Worm (Caenorhabditis elegans) whole organism, L1 larva: ENCODE data around the gene B0222.15.

Source experiments
- F16B12.6 ChIP-seq: fragments of 150-350 bp; optimal IDR thresholded peaks from 2 replicates; lab custom pipeline; 2014; ENCODE audit warnings: missing biosample characterization, missing genetic modification characterization
- blmp-1 ChIP-seq: fragments of 150-350 bp; optimal IDR thresholded peaks from 2 replicates; lab custom pipeline; 2014; ENCODE audit warnings: missing biosample characterization, missing genetic modification characterization
- ceh-63 ChIP-seq: fragments of 200-800 bp; sonication (Bioruptor generic); optimal IDR thresholded peaks from 2 replicates; lab custom pipeline; 2018; ENCODE audit warnings: mild to moderate bottlenecking, missing genetic modification characterization, missing compliant biosample characterization
- ceh-82 ChIP-seq, 3 experiments: fragments of 150-350 bp in 1 of 3; sonication (generic microtip) in 2 of 3; optimal IDR thresholded peaks; 2 replicates each; lab custom pipeline; 2014 to 2017; ENCODE audit warnings: missing biosample characterization in 3 of 3, missing genetic modification characterization in 3 of 3
- dpl-1 ChIP-seq, 3 experiments: fragments of 150-350 bp in 2 of 3; sonication (generic microtip) in 1 of 3; optimal IDR thresholded peaks; 2 replicates each; lab custom pipeline; 2014 to 2017; ENCODE audit warnings: missing biosample characterization in 3 of 3, missing genetic modification characterization in 3 of 3, missing genetic modification reagents in 3 of 3
- dsc-1 ChIP-seq: sonication (generic microtip); optimal IDR thresholded peaks from 2 replicates; lab custom pipeline; 2016; ENCODE audit warnings: mild to moderate bottlenecking, missing genetic modification characterization, missing compliant biosample characterization
- efl-1 ChIP-seq, 4 experiments: fragments of 150-350 bp; optimal IDR thresholded peaks in 3 of 4; peaks in 1 of 4; 1 replicate in 1 of 4; 2 replicates in 3 of 4; lab custom pipeline; 2014; ENCODE audit warnings: missing biosample characterization in 2 of 4, missing genetic modification characterization in 2 of 4, missing genetic modification reagents in 2 of 4
- efl-3 ChIP-seq: fragments of 200-800 bp; sonication (Bioruptor generic); optimal IDR thresholded peaks from 2 replicates; lab custom pipeline; 2018; ENCODE audit warnings: mild to moderate bottlenecking, missing genetic modification characterization, missing compliant biosample characterization
- egl-13 ChIP-seq: sonication (generic microtip); optimal IDR thresholded peaks from 2 replicates; lab custom pipeline; 2016; ENCODE audit warnings: missing genotype, missing genetic modification reagents, missing genetic modification characterization, missing compliant biosample characterization
- egl-27 ChIP-seq, 2 experiments: fragments of 150-350 bp in 1 of 2; sonication (generic microtip); optimal IDR thresholded peaks; 3 replicates each; lab custom pipeline; 2017 to 2018; ENCODE audit warnings: missing biosample characterization in 2 of 2, missing genetic modification characterization in 2 of 2, missing genetic modification reagents in 2 of 2
- elt-2 ChIP-seq: sonication (generic microtip); optimal IDR thresholded peaks from 2 replicates; lab custom pipeline; 2016; ENCODE audit warnings: missing genetic modification characterization, mild to moderate bottlenecking, inconsistent platforms, missing compliant biosample characterization, missing genetic modification reagents
- elt-3 ChIP-seq, 6 experiments: fragments of 150-350 bp in 1 of 6; sonication (generic microtip); optimal IDR thresholded peaks; 2 replicates each; lab custom pipeline; 2017 to 2018; ENCODE audit warnings: missing biosample characterization in 6 of 6, missing genetic modification characterization in 6 of 6, inconsistent platforms in 1 of 6
- ets-5 ChIP-seq: fragments of 200-800 bp; sonication (Bioruptor generic); IDR thresholded peaks from 2 replicates; pipeline ENCODE4 v1.3.6; 2022; ENCODE audit warnings: missing genetic modification characterization, missing compliant biosample characterization
- fkh-10 ChIP-seq: sonication (generic microtip); optimal IDR thresholded peaks from 2 replicates; lab custom pipeline; 2017; ENCODE audit warnings: missing biosample characterization, missing genetic modification reagents, missing genetic modification characterization
- fkh-8 ChIP-seq: sonication (generic microtip); optimal IDR thresholded peaks from 2 replicates; lab custom pipeline; 2016; ENCODE audit warnings: mild to moderate bottlenecking, missing genetic modification characterization, missing compliant biosample characterization
- hlh-17 ChIP-seq: fragments of 200-800 bp; sonication (Bioruptor generic); optimal IDR thresholded peaks from 2 replicates; lab custom pipeline; 2018; ENCODE audit warnings: missing genetic modification characterization, mild to moderate bottlenecking, missing compliant biosample characterization, moderate library complexity, borderline replicate concordance
- hpl-2 ChIP-seq: fragments of 150-350 bp; optimal IDR thresholded peaks from 2 replicates; lab custom pipeline; 2014; ENCODE audit warnings: missing biosample characterization, missing genetic modification reagents, missing genetic modification characterization
- jun-1 ChIP-seq: fragments of 150-350 bp; optimal IDR thresholded peaks from 2 replicates; lab custom pipeline; 2014; ENCODE audit warnings: missing biosample characterization, missing genetic modification reagents, missing genetic modification characterization
- lin-13 ChIP-seq: fragments of 150-350 bp; optimal IDR thresholded peaks from 2 replicates; lab custom pipeline; 2014; ENCODE audit warnings: missing biosample characterization, missing genetic modification reagents, missing genetic modification characterization
- lin-14 ChIP-seq: fragments of 200-800 bp; sonication (Bioruptor generic); optimal IDR thresholded peaks from 2 replicates; lab custom pipeline; 2018; ENCODE audit warnings: mild to moderate bottlenecking, missing genetic modification characterization, moderate library complexity, missing compliant biosample characterization
- lin-15B ChIP-seq: fragments of 150-350 bp; sonication (generic microtip); optimal IDR thresholded peaks from 3 replicates; lab custom pipeline; 2014; ENCODE audit warnings: missing biosample characterization, missing genetic modification characterization
- lin-35 ChIP-seq, 2 experiments: fragments of 150-350 bp; optimal IDR thresholded peaks; 2 replicates each; lab custom pipeline; 2014; ENCODE audit warnings: missing biosample characterization in 2 of 2, missing genetic modification characterization in 2 of 2, missing genetic modification reagents in 2 of 2
- lin-39 ChIP-seq: fragments of 150-350 bp; optimal IDR thresholded peaks from 2 replicates; lab custom pipeline; 2014; ENCODE audit warnings: missing biosample characterization, missing genetic modification reagents, missing genetic modification characterization
- lir-3 ChIP-seq: sonication (generic microtip); optimal IDR thresholded peaks from 2 replicates; lab custom pipeline; 2016; ENCODE audit warnings: mild to moderate bottlenecking, missing genetic modification characterization, moderate library complexity, missing compliant biosample characterization; ENCODE audit not compliant: poor library complexity
- mef-2 ChIP-seq: fragments of 150-350 bp; optimal IDR thresholded peaks from 2 replicates; lab custom pipeline; 2014; ENCODE audit warnings: missing biosample characterization, missing genetic modification characterization
- nhr-11 ChIP-seq: fragments of 150-350 bp; optimal IDR thresholded peaks from 2 replicates; lab custom pipeline; 2014; ENCODE audit warnings: missing biosample characterization, missing genetic modification characterization
- nhr-20 ChIP-seq: sonication (generic microtip); optimal IDR thresholded peaks from 2 replicates; lab custom pipeline; 2016; ENCODE audit warnings: mild to moderate bottlenecking, missing genetic modification characterization, missing compliant biosample characterization
- nhr-28 ChIP-seq: fragments of 150-350 bp; optimal IDR thresholded peaks from 2 replicates; lab custom pipeline; 2014; ENCODE audit warnings: missing biosample characterization, missing genetic modification characterization
- nhr-47 ChIP-seq: sonication (generic microtip); optimal IDR thresholded peaks from 2 replicates; lab custom pipeline; 2016; ENCODE audit warnings: mild to moderate bottlenecking, missing genetic modification characterization, moderate library complexity, missing compliant biosample characterization
- nhr-71 ChIP-seq: sonication (generic microtip); optimal IDR thresholded peaks from 2 replicates; lab custom pipeline; 2016; ENCODE audit warnings: mild to moderate bottlenecking, missing genetic modification characterization, moderate library complexity, missing compliant biosample characterization
- nhr-84 ChIP-seq: sonication (generic microtip); optimal IDR thresholded peaks from 2 replicates; lab custom pipeline; 2017; ENCODE audit warnings: missing biosample characterization, missing genetic modification characterization
- pag-3 ChIP-seq: sonication (generic microtip); optimal IDR thresholded peaks from 2 replicates; lab custom pipeline; 2017; ENCODE audit warnings: missing genetic modification characterization, mild to moderate bottlenecking, missing compliant biosample characterization, antibody characterized with exemption, borderline replicate concordance; ENCODE audit not compliant: insufficient read depth
- pax-3 ChIP-seq: fragments of 200-800 bp; sonication (Bioruptor generic); optimal IDR thresholded peaks from 2 replicates; lab custom pipeline; 2018; ENCODE audit warnings: mild to moderate bottlenecking, missing genetic modification characterization, moderate library complexity, missing compliant biosample characterization
- rnt-1 ChIP-seq: sonication (generic microtip); optimal IDR thresholded peaks from 2 replicates; lab custom pipeline; 2016; ENCODE audit warnings: mild to moderate bottlenecking, missing genetic modification characterization, moderate library complexity, missing compliant biosample characterization
- skn-1 ChIP-seq: fragments of 150-350 bp; optimal IDR thresholded peaks from 2 replicates; lab custom pipeline; 2014; ENCODE audit warnings: missing biosample characterization, missing genetic modification characterization
- snpc-4 ChIP-seq: fragments of 150-350 bp; optimal IDR thresholded peaks from 2 replicates; lab custom pipeline; 2014; ENCODE audit warnings: missing biosample characterization, missing genetic modification characterization
- swsn-7 ChIP-seq: sonication (generic microtip); optimal IDR thresholded peaks from 2 replicates; lab custom pipeline; 2016; ENCODE audit warnings: missing genetic modification characterization, missing compliant biosample characterization
- unc-30 ChIP-seq: sonication (generic microtip); optimal IDR thresholded peaks from 2 replicates; lab custom pipeline; 2017; ENCODE audit warnings: missing biosample characterization, missing genetic modification characterization
- unc-62 ChIP-seq: fragments of 150-350 bp; optimal IDR thresholded peaks from 2 replicates; lab custom pipeline; 2014; ENCODE audit warnings: missing biosample characterization, missing genetic modification reagents, missing genetic modification characterization
- unc-98 ChIP-seq: fragments of 200-800 bp; sonication (Bioruptor generic); IDR thresholded peaks from 2 replicates; pipeline ENCODE4 v1.3.6; 2022; ENCODE audit warnings: missing genetic modification characterization, missing compliant biosample characterization
- vab-15 ChIP-seq: sonication (generic microtip); optimal IDR thresholded peaks from 2 replicates; lab custom pipeline; 2017; ENCODE audit warnings: missing genotype, mild to moderate bottlenecking, missing genetic modification characterization, missing compliant biosample characterization
- ztf-4 ChIP-seq: fragments of 150-350 bp; optimal IDR thresholded peaks from 2 replicates; lab custom pipeline; 2014; ENCODE audit warnings: missing biosample characterization, missing genetic modification characterization

B0222.15 gene

DNA sequence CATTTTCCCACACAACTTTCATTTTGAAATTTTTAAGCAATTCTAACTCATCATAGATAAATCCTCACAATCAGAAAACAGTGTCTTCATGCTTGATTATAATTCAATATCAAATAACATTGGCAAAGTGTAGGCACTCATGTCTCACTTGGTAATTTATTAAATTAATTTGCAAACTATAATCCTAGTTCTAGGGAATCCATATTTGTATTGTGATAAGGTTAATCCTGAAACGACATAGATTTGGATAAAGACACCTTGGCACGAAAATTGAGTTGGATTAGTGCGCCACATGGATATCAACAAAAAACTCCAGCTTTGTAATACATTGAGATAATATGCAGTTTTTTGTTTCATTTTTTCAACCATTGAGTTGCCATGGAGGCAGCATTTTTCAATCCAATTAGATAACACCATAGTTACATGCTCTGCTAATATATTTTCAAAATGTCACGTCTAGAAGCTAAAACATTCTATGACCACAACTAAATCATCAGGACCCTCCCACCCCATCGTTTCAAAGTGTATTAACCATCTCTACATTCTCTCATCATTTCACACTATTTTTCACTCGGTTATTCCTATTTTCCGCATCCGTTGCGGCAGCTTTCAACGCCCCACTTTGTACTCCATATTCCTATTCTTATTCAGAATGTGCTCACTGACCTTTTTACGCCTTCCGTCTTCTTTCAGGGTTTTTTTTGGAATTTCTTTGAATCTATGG is 27.3 kb upstream of the B0222.15 start:
- TF ChIP-seq F16B12.6 (tag; lab: Kevin White, UChicago), result no peak
- TF ChIP-seq skn-1 (tag; lab: Kevin White, UChicago), result no peak
- no peak for TF ChIP-seq ets-5
- peak; percentile 1 for TF ChIP-seq nhr-47 (tag; lab: Kevin White, UChicago)
- no peak for TF ChIP-seq unc-30 (tag; lab: Kevin White, UChicago)
- TF ChIP-seq nhr-11 (tag; lab: Kevin White, UChicago), result no peak
- TF ChIP-seq fkh-8 (tag; lab: Kevin White, UChicago), result peak; percentile 3
- TF ChIP-seq elt-3 (tag; optimal IDR thresholded peaks at IDR 0.05; lab: Kevin White, UChicago), result no peak
- no peak for TF ChIP-seq jun-1 (tag; lab: Kevin White, UChicago)
- no peak for TF ChIP-seq rnt-1 (tag; lab: Kevin White, UChicago)
- TF ChIP-seq nhr-28 (tag; lab: Kevin White, UChicago), result no peak
- no peak for TF ChIP-seq mef-2 (tag; lab: Kevin White, UChicago)
- TF ChIP-seq pax-3 (tag; lab: Kevin White, UChicago), result peak; percentile 22
- TF ChIP-seq ztf-4, result no peak
- TF ChIP-seq pag-3, result no peak
- TF ChIP-seq nhr-20, result no peak
- TF ChIP-seq snpc-4 (tag; lab: Kevin White, UChicago), result no peak
- no peak for TF ChIP-seq hlh-17 (GFP tag; lab: Kevin White, UChicago)
- no peak for TF ChIP-seq dpl-1 (GFP tag; optimal IDR thresholded peaks at IDR 0.05; lab: Kevin White, UChicago)
- no peak for TF ChIP-seq hpl-2 (GFP tag; lab: Kevin White, UChicago)
- no peak for TF ChIP-seq efl-1 (optimal IDR thresholded peaks at IDR 0.05; lab: Kevin White, UChicago)
- TF ChIP-seq efl-1 (GFP tag; optimal IDR thresholded peaks at IDR 0.05 in 1 of 2; lab: Kevin White, UChicago), result no peak
- peak; percentile 26 for TF ChIP-seq lin-14 (GFP tag; lab: Kevin White, UChicago)
- TF ChIP-seq egl-27 (tag; optimal IDR thresholded peaks at IDR 0.05; lab: Kevin White, UChicago), result no peak
- no peak for TF ChIP-seq egl-13 (tag; lab: Kevin White, UChicago)
- TF ChIP-seq dsc-1 (tag; lab: Kevin White, UChicago), result peak; percentile 98
- TF ChIP-seq lin-39 (tag; lab: Kevin White, UChicago), result no peak
- no peak for TF ChIP-seq unc-98 (GFP tag; lab: Robert Waterston, UW)
- TF ChIP-seq ceh-63 (GFP tag; lab: Kevin White, UChicago), result no peak
- TF ChIP-seq elt-2, result no peak

DNA sequence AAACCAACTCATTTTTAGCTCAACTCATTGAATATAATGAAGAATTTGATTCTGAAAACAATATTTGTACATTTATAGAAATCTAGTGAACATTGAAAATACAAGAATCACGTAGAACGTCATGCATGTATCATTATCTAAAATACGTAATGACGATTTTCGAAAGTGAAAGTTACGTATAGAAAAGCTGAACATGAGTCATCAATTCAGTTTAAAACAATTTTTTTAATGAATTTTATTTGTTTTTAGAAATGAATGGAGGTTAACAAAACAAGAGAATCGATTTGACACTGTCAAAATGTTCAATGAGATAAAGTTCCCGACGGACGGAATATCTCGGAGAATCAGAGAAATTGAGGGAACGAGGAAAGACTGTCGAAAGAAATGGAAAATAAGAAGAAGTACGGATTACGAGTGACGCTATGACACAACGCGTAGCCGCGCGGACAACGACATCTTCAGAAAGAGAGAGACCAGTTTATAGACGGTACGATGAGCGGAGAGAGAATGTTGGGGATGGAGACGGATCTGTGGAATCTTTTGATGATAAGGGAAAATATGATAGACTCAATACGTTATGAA is 25.2 kb upstream of the B0222.15 start, which contains the start of gene ptr-1:
Gene ptr-1 (minus strand): TSS at position 51 of the 582 bp plus-strand sequence.
- TF ChIP-seq hlh-17 (GFP tag; lab: Kevin White, UChicago) (no peak), blmp-1 (peak; percentile 95), ceh-82 (tag; optimal IDR thresholded peaks at IDR 0.05; lab: Kevin White, UChicago) (no peak)
- TF ChIP-seq, all 84 proteins: peak for 1

DNA sequence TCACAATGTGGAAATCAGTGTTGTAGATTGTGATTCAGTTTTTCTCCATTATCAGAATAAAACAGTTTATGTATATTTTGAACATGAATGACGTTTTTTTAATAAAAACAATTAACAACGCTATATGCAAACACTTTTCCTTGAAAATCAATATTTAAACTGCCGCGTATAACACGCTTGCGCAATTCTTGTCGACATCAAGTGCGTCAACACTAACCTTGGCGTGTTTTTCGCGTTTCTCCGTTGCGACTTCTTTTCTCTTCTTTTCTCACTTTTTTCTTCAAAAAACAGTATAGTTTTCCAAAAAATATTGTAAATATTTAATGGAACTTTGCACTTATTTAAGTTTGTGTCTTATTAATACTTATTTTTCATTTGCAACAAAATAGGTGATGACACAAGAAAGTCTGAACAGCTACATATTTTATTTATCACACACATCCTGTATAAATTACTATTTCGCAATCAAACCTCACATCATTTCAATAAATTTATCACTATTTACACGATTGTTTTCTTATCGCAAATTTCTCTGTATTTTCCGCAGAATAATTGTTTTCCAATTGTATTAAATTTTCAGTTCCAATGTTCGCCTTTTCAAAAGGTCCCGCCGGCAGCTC is 18.7 kb upstream of the B0222.15 start, which contains the start of gene spas-1:
Gene spas-1 (plus strand): TSS at position 572 of the 620 bp plus-strand sequence.
- TF ChIP-seq nhr-71 (tag; lab: Kevin White, UChicago) (peak; percentile 95), lin-35 (GFP tag; optimal IDR thresholded peaks at IDR 0.05; lab: Kevin White, UChicago) (peak; percentile 98 to 99), lir-3 (tag; lab: Kevin White, UChicago) (peak; percentile 66), unc-30 (tag; lab: Kevin White, UChicago) (peak; percentile 42), nhr-28 (tag; lab: Kevin White, UChicago) (no peak), lin-15B (peak; percentile 78), elt-3 (tag; optimal IDR thresholded peaks at IDR 0.05; lab: Kevin White, UChicago) (peak in 3 of 6 experiments; percentile 47 to 87 (median 87)), ztf-4 (peak; percentile 76), blmp-1 (peak; percentile 90), lin-13 (GFP tag; lab: Kevin White, UChicago) (peak; percentile 86), nhr-84 (tag; lab: Kevin White, UChicago) (no peak), egl-13 (tag; lab: Kevin White, UChicago) (peak; percentile 79), vab-15 (tag; lab: Kevin White, UChicago) (no peak), rnt-1 (tag; lab: Kevin White, UChicago) (peak; percentile 92), jun-1 (tag; lab: Kevin White, UChicago) (peak; percentile 83), dpl-1 (GFP tag; optimal IDR thresholded peaks at IDR 0.05; lab: Kevin White, UChicago) (peak; percentile 98), efl-3 (GFP tag; lab: Kevin White, UChicago) (no peak), fkh-10 (GFP tag; lab: Kevin White, UChicago) (peak; percentile 37), swsn-7 (tag; lab: Kevin White, UChicago) (peak; percentile 92), nhr-11 (tag; lab: Kevin White, UChicago) (peak; percentile 84), unc-62 (peak; percentile 42), hlh-17 (GFP tag; lab: Kevin White, UChicago) (no peak), lin-39 (tag; lab: Kevin White, UChicago) (peak; percentile 94)
